Worm (Caenorhabditis elegans): ENCODE results near the gene K02F3.12.

K02F3.12 gene

ce11 chrIII:856908-857307 is 548 bp downstream of the K02F3.12 start:
- no peak for TF ChIP-seq nhr-71 (tag; optimal IDR thresholded peaks at IDR 0.05)
- TF ChIP-seq nhr-85 (tag): no peak
- TF ChIP-seq swsn-7 (tag; optimal IDR thresholded peaks at IDR 0.05): no peak
- no peak for TF ChIP-seq skn-1 (tag; optimal IDR thresholded peaks at IDR 0.05)
- no peak for TF ChIP-seq mep-1 (tag; optimal IDR thresholded peaks at IDR 0.05)
- no peak for TF ChIP-seq lin-35 (GFP tag; optimal IDR thresholded peaks at IDR 0.05)

ce11 chrIII:859898-860297 is 3.5 kb downstream of the K02F3.12 start, which contains the start of gene exos-4.2:
Gene exos-4.2, plus strand, starts transcription at chrIII:860198.
- TF ChIP-seq C34B4.2 (tag; optimal IDR thresholded peaks at IDR 0.05): no peak
- TF ChIP-seq unc-98 (GFP tag; IDR thresholded peaks at IDR 0.05): no peak
- no peak for TF ChIP-seq sox-4 (tag; optimal IDR thresholded peaks at IDR 0.05)
- no peak for TF ChIP-seq ceh-88 (GFP tag; IDR thresholded peaks at IDR 0.05)
- no peak for TF ChIP-seq snpc-4 (tag; optimal IDR thresholded peaks at IDR 0.05)
- no peak for TF ChIP-seq ceh-90 (tag; optimal IDR thresholded peaks at IDR 0.05)
- no peak for TF ChIP-seq lin-35 (GFP tag; optimal IDR thresholded peaks at IDR 0.05)
- TF ChIP-seq mef-2 (tag; optimal IDR thresholded peaks at IDR 0.05): no peak
- TF ChIP-seq ets-5 (GFP tag; IDR thresholded peaks at IDR 0.05): no peak
- TF ChIP-seq egl-27 (tag; optimal IDR thresholded peaks at IDR 0.05): no peak
- TF ChIP-seq nhr-77 (tag; optimal IDR thresholded peaks at IDR 0.05): no peak
- TF ChIP-seq skn-1 (tag; optimal IDR thresholded peaks at IDR 0.05): no peak
- TF ChIP-seq rnt-1 (tag; optimal IDR thresholded peaks at IDR 0.05): no peak
- TF ChIP-seq nhr-12 (tag; optimal IDR thresholded peaks at IDR 0.05): no peak
- no peak for TF ChIP-seq aly-2 (tag; optimal IDR thresholded peaks at IDR 0.05)
- no peak for TF ChIP-seq C04F5.9 (tag; optimal IDR thresholded peaks at IDR 0.05)

- TF ChIP-seq ceh-88 (GFP tag; IDR thresholded peaks at IDR 0.05) (no peak), nhr-84 (tag; optimal IDR thresholded peaks at IDR 0.05) (no peak), hpl-2 (GFP tag; optimal IDR thresholded peaks at IDR 0.05) (no peak), efl-1 (optimal IDR thresholded peaks at IDR 0.05) (no peak), efl-1 (GFP tag; optimal IDR thresholded peaks at IDR 0.05 in 1 of 2) (peak; percentile 16 to 84), ces-1 (GFP tag; optimal IDR thresholded peaks at IDR 0.05) (no peak), ceh-8 (GFP tag; optimal IDR thresholded peaks at IDR 0.05) (no peak), sox-4 (tag; optimal IDR thresholded peaks at IDR 0.05) (no peak), nhr-76 (tag; optimal IDR thresholded peaks at IDR 0.05) (no peak), dpl-1 (GFP tag; optimal IDR thresholded peaks at IDR 0.05) (peak in 1 of 3 experiments; percentile 26), mab-9 (GFP tag; IDR thresholded peaks at IDR 0.05) (no peak), hlh-17 (GFP tag; optimal IDR thresholded peaks at IDR 0.05; ENCODE audit: borderline replicate concordance) (no peak), mef-2 (tag; optimal IDR thresholded peaks at IDR 0.05) (no peak), irx-1 (tag; optimal IDR thresholded peaks at IDR 0.05) (peak; percentile 8), dsc-1 (tag; optimal IDR thresholded peaks at IDR 0.05) (no peak), pax-3 (tag; optimal IDR thresholded peaks at IDR 0.05) (no peak), nhr-71 (tag; optimal IDR thresholded peaks at IDR 0.05) (peak; percentile 11), nhr-20 (tag; optimal IDR thresholded peaks at IDR 0.05) (peak; percentile 13), ceh-90 (tag; optimal IDR thresholded peaks at IDR 0.05) (no peak), skn-1 (tag; optimal IDR thresholded peaks at IDR 0.05) (peak; percentile 41), C34B4.2 (tag; optimal IDR thresholded peaks at IDR 0.05) (no peak), blmp-1 (tag; optimal IDR thresholded peaks at IDR 0.05) (peak; percentile 66), zip-4 (GFP tag; optimal IDR thresholded peaks at IDR 0.05) (no peak), alr-1 (tag; optimal IDR thresholded peaks at IDR 0.05; ENCODE audit: borderline replicate concordance) (no peak), fkh-10 (GFP tag; optimal IDR thresholded peaks at IDR 0.05) (no peak), zag-1 (tag; optimal IDR thresholded peaks at IDR 0.05) (no peak), fos-1 (tag; optimal IDR thresholded peaks at IDR 0.05) (peak; percentile 10), ztf-11 (tag; optimal IDR thresholded peaks at IDR 0.05) (no peak), lin-35 (GFP tag; optimal IDR thresholded peaks at IDR 0.05) (peak in 1 of 2 experiments; percentile 26)
Observed at ce11 chrIII:861819-862356, 5.5 kb downstream of the K02F3.12 start, which contains the start of gene arx-4. Gene arx-4, plus strand, starts transcription at chrIII:862306.
